Fruit fly (Drosophila melanogaster) whole organism, prepupa: ENCODE measurements around the gene CG43175.

Experiments used
- CG10669 ChIP-seq: fragments of 200-800 bp; sonication (Bioruptor generic); optimal IDR thresholded peaks from 3 replicates; lab custom pipeline; 2018; ENCODE audit warnings: missing biosample characterization, mild to moderate bottlenecking, missing genetic modification characterization, moderate library complexity
- CG11294 ChIP-seq: fragments of 200-800 bp; sonication (Bioruptor generic); IDR thresholded peaks from 2 replicates; pipeline ENCODE4 v1.3.6; 2022; ENCODE audit warnings: missing biosample characterization, missing genetic modification characterization
- CG11902 ChIP-seq: fragments of 200-800 bp; sonication (Bioruptor generic); optimal IDR thresholded peaks from 3 replicates; lab custom pipeline; 2016; ENCODE audit warnings: missing biosample characterization, missing genetic modification characterization
- CG1621 ChIP-seq: fragments of 200-800 bp; sonication (Bioruptor generic); optimal IDR thresholded peaks from 3 replicates; lab custom pipeline; 2018; ENCODE audit warnings: missing biosample characterization, mild to moderate bottlenecking, missing genetic modification characterization
- CG16779 ChIP-seq: fragments of 200-800 bp; sonication (Bioruptor generic); optimal IDR thresholded peaks from 3 replicates; lab custom pipeline; 2017; ENCODE audit warnings: missing biosample characterization, mild to moderate bottlenecking, missing genetic modification characterization
- CG31627 ChIP-seq: fragments of 200-800 bp; sonication (Bioruptor generic); optimal IDR thresholded peaks from 3 replicates; lab custom pipeline; 2016; ENCODE audit warnings: missing biosample characterization, missing genetic modification characterization
- CG34406 ChIP-seq: fragments of 200-800 bp; sonication (Bioruptor generic); optimal IDR thresholded peaks from 3 replicates; lab custom pipeline; 2016; ENCODE audit warnings: missing biosample characterization, missing genetic modification characterization
- CG3919 ChIP-seq: fragments of 200-800 bp; sonication (Bioruptor generic); optimal IDR thresholded peaks from 3 replicates; lab custom pipeline; 2016; ENCODE audit warnings: missing biosample characterization, missing genetic modification characterization
- CG6276 ChIP-seq: fragments of 200-800 bp; sonication (Bioruptor generic); optimal IDR thresholded peaks from 2 replicates; lab custom pipeline; 2017; ENCODE audit warnings: missing biosample characterization, mild to moderate bottlenecking, missing genetic modification characterization
- CG6792 ChIP-seq: fragments of 200-800 bp; sonication (Bioruptor generic); optimal IDR thresholded peaks from 3 replicates; lab custom pipeline; 2016; ENCODE audit warnings: missing biosample characterization, missing genetic modification characterization
- CG6808 ChIP-seq: fragments of 200-800 bp; sonication (Bioruptor generic); optimal IDR thresholded peaks from 3 replicates; lab custom pipeline; 2017; ENCODE audit warnings: missing biosample characterization, missing genetic modification characterization, mild to moderate bottlenecking, moderate library complexity, missing genetic modification reagents
- CG7368 ChIP-seq: fragments of 200-800 bp; sonication (Bioruptor generic); optimal IDR thresholded peaks from 3 replicates; lab custom pipeline; 2016; ENCODE audit warnings: missing biosample characterization, missing genetic modification characterization
- CG8119 ChIP-seq: fragments of 200-800 bp; sonication (Bioruptor generic); IDR thresholded peaks from 3 replicates; pipeline ENCODE4 v1.3.6; 2022; ENCODE audit warnings: missing biosample characterization, missing genetic modification characterization
- CG9139 ChIP-seq: fragments of 200-800 bp; sonication (Bioruptor generic); optimal IDR thresholded peaks from 3 replicates; lab custom pipeline; 2017; ENCODE audit warnings: missing biosample characterization, mild to moderate bottlenecking, missing genetic modification characterization
- Eip75B ChIP-seq: fragments of 200-800 bp; sonication (Bioruptor generic); optimal IDR thresholded peaks from 3 replicates; lab custom pipeline; 2016; ENCODE audit warnings: missing biosample characterization, missing genetic modification characterization
- Eip78C ChIP-seq: fragments of 200-800 bp; sonication (Bioruptor generic); peaks from one replicate; lab custom pipeline; 2016; ENCODE audit warnings: missing biosample characterization, missing genetic modification characterization
- Eip93F ChIP-seq: fragments of 200-800 bp; sonication (Bioruptor generic); optimal IDR thresholded peaks from 2 replicates; lab custom pipeline; 2016; ENCODE audit warnings: missing biosample characterization, mild to moderate bottlenecking, missing genetic modification characterization
- Ets96B ChIP-seq: fragments of 200-800 bp; optimal IDR thresholded peaks from 2 replicates; lab custom pipeline; 2019; ENCODE audit warnings: missing biosample characterization, mild to moderate bottlenecking, missing genetic modification characterization, moderate library complexity
- Hr38 ChIP-seq: sonication (Bioruptor generic); optimal IDR thresholded peaks from 2 replicates; lab custom pipeline; 2016; ENCODE audit warnings: missing biosample characterization, missing genetic modification characterization
- Hr39 ChIP-seq: fragments of 200-800 bp; sonication (Bioruptor generic); optimal IDR thresholded peaks from 2 replicates; lab custom pipeline; 2016; ENCODE audit warnings: missing biosample characterization, missing genetic modification characterization
- Hr4 ChIP-seq: fragments of 200-800 bp; sonication (Bioruptor generic); optimal IDR thresholded peaks from 3 replicates; lab custom pipeline; 2016; ENCODE audit warnings: missing biosample characterization, missing genetic modification characterization
- Met ChIP-seq: fragments of 200-800 bp; sonication (Bioruptor generic); optimal IDR thresholded peaks from 3 replicates; lab custom pipeline; 2016; ENCODE audit warnings: missing biosample characterization, missing genetic modification characterization
- Sox14 ChIP-seq: fragments of 200-800 bp; sonication (Bioruptor generic); optimal IDR thresholded peaks from 3 replicates; lab custom pipeline; 2016; ENCODE audit warnings: missing biosample characterization, missing genetic modification characterization
- Sox15 ChIP-seq: fragments of 200-800 bp; sonication (Bioruptor generic); optimal IDR thresholded peaks from 3 replicates; lab custom pipeline; 2016; ENCODE audit warnings: missing biosample characterization, missing genetic modification characterization
- achi ChIP-seq: fragments of 200-800 bp; sonication (Bioruptor generic); optimal IDR thresholded peaks from 3 replicates; lab custom pipeline; 2016; ENCODE audit warnings: missing biosample characterization, missing genetic modification characterization
- acj6 ChIP-seq: fragments of 200-800 bp; sonication (Bioruptor generic); optimal IDR thresholded peaks from 3 replicates; lab custom pipeline; 2016; ENCODE audit warnings: missing biosample characterization, missing genetic modification characterization
- cyc ChIP-seq: fragments of 200-800 bp; sonication (Bioruptor generic); optimal IDR thresholded peaks from 3 replicates; lab custom pipeline; 2016; ENCODE audit warnings: missing biosample characterization, missing genetic modification characterization
- dsx ChIP-seq: fragments of 200-800 bp; optimal IDR thresholded peaks from 3 replicates; lab custom pipeline; 2019; ENCODE audit warnings: missing biosample characterization, mild to moderate bottlenecking, missing genetic modification characterization, moderate library complexity; ENCODE audit not compliant: poor library complexity, severe bottlenecking
- fd59A ChIP-seq: fragments of 200-800 bp; sonication (Bioruptor generic); optimal IDR thresholded peaks from 2 replicates; lab custom pipeline; 2017; ENCODE audit warnings: missing biosample characterization, mild to moderate bottlenecking, missing genetic modification characterization, missing genetic modification reagents
- fd85E ChIP-seq: fragments of 200-800 bp; sonication (Bioruptor generic); optimal IDR thresholded peaks from 3 replicates; lab custom pipeline; 2016; ENCODE audit warnings: missing biosample characterization, missing genetic modification characterization
- fkh ChIP-seq: fragments of 200-800 bp; sonication (Bioruptor generic); optimal IDR thresholded peaks from 3 replicates; lab custom pipeline; 2017; ENCODE audit warnings: missing biosample characterization, mild to moderate bottlenecking, missing genetic modification characterization, moderate library complexity
- lz ChIP-seq: fragments of 200-800 bp; sonication (Bioruptor generic); optimal IDR thresholded peaks from 3 replicates; lab custom pipeline; 2016; ENCODE audit warnings: missing biosample characterization, missing genetic modification characterization
- net ChIP-seq: fragments of 200-800 bp; sonication (Bioruptor generic); optimal IDR thresholded peaks from 3 replicates; lab custom pipeline; 2016; ENCODE audit warnings: missing biosample characterization, missing genetic modification characterization
- pdm3 ChIP-seq: fragments of 200-800 bp; sonication (Bioruptor generic); optimal IDR thresholded peaks from 3 replicates; lab custom pipeline; 2016; ENCODE audit warnings: missing biosample characterization, missing genetic modification characterization
- salr ChIP-seq, 2 experiments: fragments of 200-800 bp; sonication (Bioruptor generic); optimal IDR thresholded peaks; 3 replicates each; lab custom pipeline; 2016 to 2018; ENCODE audit warnings: missing biosample characterization in 2 of 2, missing genetic modification characterization in 2 of 2, mild to moderate bottlenecking in 1 of 2
- spab ChIP-seq: fragments of 200-800 bp; sonication (Bioruptor generic); optimal IDR thresholded peaks from 2 replicates; lab custom pipeline; 2017; ENCODE audit warnings: missing biosample characterization, mild to moderate bottlenecking, missing genetic modification characterization, missing genetic modification reagents
- ss ChIP-seq, 2 experiments: fragments of 200-800 bp; sonication (Bioruptor generic); optimal IDR thresholded peaks; 2 replicates in 1 of 2; 3 replicates in 1 of 2; lab custom pipeline; 2017 to 2018; ENCODE audit warnings: mild to moderate bottlenecking in 2 of 2, missing biosample characterization in 2 of 2, missing genetic modification characterization in 2 of 2, moderate library complexity in 1 of 2
- topi ChIP-seq: fragments of 200-800 bp; sonication (Bioruptor generic); optimal IDR thresholded peaks from 3 replicates; lab custom pipeline; 2016; ENCODE audit warnings: missing biosample characterization, missing genetic modification characterization
- vri ChIP-seq: fragments of 200-800 bp; sonication (Bioruptor generic); optimal IDR thresholded peaks from 3 replicates; lab custom pipeline; 2016; ENCODE audit warnings: missing biosample characterization, mild to moderate bottlenecking, missing genetic modification characterization

The CG43175 gene

dm6 chr3R:17604198-17604879, 26.2 kb upstream of the CG43175 start (continued):
- TF ChIP-seq Hr38 (no peak), Met (GFP tag; lab: Kevin White, UChicago) (peak; percentile 17), CG11294 (GFP tag; lab: Robert Waterston, UW) (peak; percentile 24; the same call in 1 of the 2 replicates), Sox15 (peak; percentile 15), achi (GFP tag; lab: Kevin White, UChicago) (peak; percentile 59), CG6276 (GFP tag; lab: Kevin White, UChicago) (peak; percentile 60), pdm3 (GFP tag; lab: Kevin White, UChicago) (no peak), spab (GFP tag; lab: Kevin White, UChicago) (peak; percentile 61), vri (peak; percentile 64), CG34406 (GFP tag; lab: Kevin White, UChicago) (peak; percentile 56), Eip75B (GFP tag; lab: Kevin White, UChicago) (no peak), CG11902 (GFP tag; lab: Kevin White, UChicago) (peak; percentile 11), CG6792 (GFP tag; lab: Kevin White, UChicago) (peak; percentile 39), Hr4 (GFP tag; lab: Kevin White, UChicago) (peak; percentile 22), Sox14 (GFP tag; lab: Kevin White, UChicago) (peak; percentile 12), ss (GFP tag; optimal IDR thresholded peaks at IDR 0.05; lab: Kevin White, UChicago) (peak; percentile 28 to 75), fd85E (GFP tag; lab: Kevin White, UChicago) (no peak), cyc (peak; percentile 12), dsx (GFP tag; lab: Kevin White, UChicago) (peak; percentile 58), Hr39 (GFP tag; lab: Kevin White, UChicago) (peak; percentile 2), topi (GFP tag; lab: Kevin White, UChicago) (peak; percentile 37), CG8119 (peak; percentile 51), acj6 (GFP tag; lab: Kevin White, UChicago) (peak; percentile 36), CG16779 (tag; lab: Kevin White, UChicago) (peak; percentile 44), CG31627 (peak; percentile 27), salr (GFP tag; optimal IDR thresholded peaks at IDR 0.05; lab: Kevin White, UChicago) (peak in 1 of 2 experiments; percentile 39)

dm6 chr3R:17604880-17605667, 25.4 kb upstream of the CG43175 start:
- peak; percentile 9 for TF ChIP-seq Eip78C (GFP tag; lab: Kevin White, UChicago)
- TF ChIP-seq Eip75B (GFP tag; lab: Kevin White, UChicago), result no peak
- peak; percentile 30 to 36 for TF ChIP-seq ss (GFP tag; optimal IDR thresholded peaks at IDR 0.05; lab: Kevin White, UChicago)

- TF ChIP-seq Eip78C (GFP tag; lab: Kevin White, UChicago) (peak; percentile 33), CG7368 (GFP tag; lab: Kevin White, UChicago) (no peak), Sox15 (no peak), fkh (GFP tag; lab: Kevin White, UChicago) (peak; percentile 77), lz (GFP tag; lab: Kevin White, UChicago) (no peak), CG6792 (GFP tag; lab: Kevin White, UChicago) (no peak), acj6 (GFP tag; lab: Kevin White, UChicago) (no peak), CG10669 (GFP tag; lab: Kevin White, UChicago) (no peak), Eip93F (GFP tag; lab: Kevin White, UChicago) (no peak)
Observed at dm6 chr3R:17605872-17606271, 24.6 kb upstream of the CG43175 start, which contains the start of gene sll. TSS of gene sll (plus strand) at chr3R:17606106.

dm6 chr3R:17609059-17609458, 21.5 kb upstream of the CG43175 start, which contains the start of gene CG14329:
TSS of gene CG14329 (plus strand) at chr3R:17609359.
- TF ChIP-seq CG9139 (GFP tag; lab: Kevin White, UChicago), result no peak
- no peak for TF ChIP-seq topi (GFP tag; lab: Kevin White, UChicago)
- TF ChIP-seq CG1621 (tag; lab: Kevin White, UChicago), result no peak
- TF ChIP-seq acj6 (GFP tag; lab: Kevin White, UChicago), result no peak
- no peak for TF ChIP-seq Ets96B (tag; lab: Kevin White, UChicago)
- no peak for TF ChIP-seq lz (GFP tag; lab: Kevin White, UChicago)
- TF ChIP-seq salr (GFP tag; optimal IDR thresholded peaks at IDR 0.05; lab: Kevin White, UChicago), result no peak
- TF ChIP-seq CG6808 (GFP tag; lab: Kevin White, UChicago), result no peak
- TF ChIP-seq CG31627, result no peak
- TF ChIP-seq CG6792 (GFP tag; lab: Kevin White, UChicago), result no peak
- TF ChIP-seq Eip78C (GFP tag; lab: Kevin White, UChicago), result no peak
- TF ChIP-seq fkh (GFP tag; lab: Kevin White, UChicago), result no peak
- no peak for TF ChIP-seq fd85E (GFP tag; lab: Kevin White, UChicago)
- no peak for TF ChIP-seq net (GFP tag; lab: Kevin White, UChicago)
- TF ChIP-seq CG3919 (GFP tag; lab: Kevin White, UChicago), result no peak
- no peak for TF ChIP-seq dsx (GFP tag; lab: Kevin White, UChicago)
- no peak for TF ChIP-seq fd59A (GFP tag; lab: Kevin White, UChicago)
- no peak for TF ChIP-seq CG11902 (GFP tag; lab: Kevin White, UChicago)
